Fruit fly (Drosophila melanogaster) whole organism, pupa: ENCODE data around the gene Lcp65Ae.

Source experiments
- CG12605 ChIP-seq: fragments of 200-800 bp; sonication (Bioruptor generic); IDR thresholded peaks from 2 replicates; pipeline ENCODE4 v1.3.6; 2022; ENCODE audit warnings: missing biosample characterization, missing genetic modification characterization
- CG13204 ChIP-seq: fragments of 200-800 bp; sonication (Bioruptor generic); optimal IDR thresholded peaks from 2 replicates; lab custom pipeline; 2018; ENCODE audit warnings: missing biosample characterization, mild to moderate bottlenecking, missing genetic modification characterization, moderate library complexity
- CG14655 ChIP-seq: fragments of 200-800 bp; sonication (Bioruptor generic); optimal IDR thresholded peaks from 3 replicates; lab custom pipeline; 2017; ENCODE audit warnings: mild to moderate bottlenecking, missing biosample characterization, missing genetic modification reagents, missing genetic modification characterization
- CG15710 ChIP-seq: fragments of 200-800 bp; sonication (Bioruptor generic); optimal IDR thresholded peaks from 2 replicates; lab custom pipeline; 2018; ENCODE audit warnings: missing biosample characterization, mild to moderate bottlenecking, missing genetic modification characterization, moderate library complexity
- CG17806 ChIP-seq: fragments of 200-800 bp; sonication (Bioruptor generic); optimal IDR thresholded peaks from 2 replicates; lab custom pipeline; 2018; ENCODE audit warnings: missing biosample characterization, mild to moderate bottlenecking, missing genetic modification characterization, moderate library complexity
- CG4496 ChIP-seq: fragments of 200-800 bp; sonication (Bioruptor generic); IDR thresholded peaks from 3 replicates; pipeline ENCODE4 v1.3.6; 2022; ENCODE audit warnings: missing biosample characterization, missing genetic modification characterization
- CG8159 ChIP-seq: fragments of 200-800 bp; sonication (Bioruptor generic); optimal IDR thresholded peaks from 3 replicates; lab custom pipeline; 2018; ENCODE audit warnings: missing biosample characterization, mild to moderate bottlenecking, missing genetic modification characterization, moderate library complexity
- CG8301 ChIP-seq: fragments of 200-800 bp; sonication (Bioruptor generic); optimal IDR thresholded peaks from 2 replicates; lab custom pipeline; 2018; ENCODE audit warnings: missing biosample characterization, mild to moderate bottlenecking, missing genetic modification characterization
- CG9948 ChIP-seq: fragments of 200-800 bp; sonication (Bioruptor generic); optimal IDR thresholded peaks from 2 replicates; lab custom pipeline; 2018; ENCODE audit warnings: missing biosample characterization, mild to moderate bottlenecking, missing genetic modification characterization, moderate library complexity
- EcR ChIP-seq: fragments of 200-800 bp; sonication (Bioruptor generic); optimal IDR thresholded peaks from 3 replicates; lab custom pipeline; 2019; ENCODE audit warnings: missing biosample characterization, missing genetic modification characterization, mild to moderate bottlenecking, moderate library complexity, missing genetic modification reagents
- Snoo ChIP-seq: fragments of 200-800 bp; sonication (Bioruptor generic); optimal IDR thresholded peaks from 3 replicates; lab custom pipeline; 2017; ENCODE audit warnings: missing biosample characterization, mild to moderate bottlenecking, missing genetic modification characterization, inconsistent platforms
- fd96Ca ChIP-seq: fragments of 200-800 bp; sonication (Bioruptor generic); IDR thresholded peaks from 3 replicates; pipeline ENCODE4 v1.3.6; 2022; ENCODE audit warnings: missing biosample characterization, missing genetic modification characterization

DNA sequence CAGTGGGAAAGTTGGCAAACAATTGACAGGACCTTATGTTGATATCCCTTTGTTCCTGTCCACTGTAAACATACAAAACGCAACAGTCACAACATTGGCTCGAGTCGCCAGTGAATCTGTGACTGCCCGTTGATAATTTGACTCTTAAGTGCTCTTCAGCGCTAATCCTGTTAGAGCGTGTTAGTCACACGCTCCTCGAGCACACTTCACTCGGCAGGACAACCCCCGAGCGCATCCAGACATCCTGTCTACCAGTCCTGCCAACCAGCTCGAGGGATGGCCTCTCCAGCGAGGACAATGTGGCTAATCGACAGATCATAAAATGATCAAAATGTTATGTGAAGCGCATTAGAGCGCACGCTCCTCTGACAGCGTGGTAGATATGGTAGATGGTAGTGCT is 33.4 kb downstream of the Lcp65Ae start:
- TF ChIP-seq CG8159 (tag; lab: Kevin White, UChicago), result no peak
- no peak for TF ChIP-seq CG14655 (GFP tag; lab: Kevin White, UChicago)
- no peak for TF ChIP-seq CG4496 (GFP tag; lab: Robert Waterston, UW)
- TF ChIP-seq CG9948 (tag; lab: Kevin White, UChicago), result no peak
- no peak for TF ChIP-seq CG8301
- no peak for TF ChIP-seq EcR (GFP tag; lab: Kevin White, UChicago)
- no peak for TF ChIP-seq CG12605 (GFP tag; lab: Robert Waterston, UW)
- TF ChIP-seq fd96Ca, result no peak
- TF ChIP-seq CG15710 (tag; lab: Kevin White, UChicago), result no peak
- no peak for TF ChIP-seq CG17806 (tag; lab: Kevin White, UChicago)
- no peak for TF ChIP-seq CG13204 (GFP tag; lab: Kevin White, UChicago)
- no peak for TF ChIP-seq Snoo (tag; lab: Kevin White, UChicago)
